Worm (Caenorhabditis elegans) whole organism, young adult: ENCODE results near the gene F20C5.6.

Experiments used
- F39B2.1 ChIP-seq: fragments of 200-800 bp; sonication (Bioruptor generic); IDR thresholded peaks from 2 replicates; pipeline ENCODE4 v1.3.6; 2022; ENCODE audit warnings: missing genetic modification reagents, missing genetic modification characterization, missing compliant biosample characterization
- F52B5.7 ChIP-seq: sonication (generic microtip); optimal IDR thresholded peaks from 2 replicates; lab custom pipeline; 2016; ENCODE audit warnings: mild to moderate bottlenecking, missing genetic modification characterization, missing compliant biosample characterization
- let-526 ChIP-seq: fragments of 200-800 bp; sonication (Bioruptor generic); IDR thresholded peaks from 2 replicates; pipeline ENCODE4 v1.3.6; 2022; ENCODE audit warnings: missing genetic modification reagents, missing genetic modification characterization, missing compliant biosample characterization

- TF ChIP-seq F39B2.1 (GFP tag; lab: Robert Waterston, UW) (no peak), F52B5.7 (tag; lab: Kevin White, UChicago) (no peak), let-526 (GFP tag; lab: Robert Waterston, UW) (no peak)
Measured at ce11 chrIV:8816029-8816428, 43.0 kb upstream of the F20C5.6 start, which contains the start of gene grsp-2.
